Worm (Caenorhabditis elegans) whole organism, L3 larva: ENCODE data around the gene T16H12.3.

ENCODE experiments used
- R02D3.7 ChIP-seq: fragments of 150-350 bp; optimal IDR thresholded peaks from 2 replicates; lab custom pipeline; 2014; ENCODE audit warnings: missing biosample characterization, missing genetic modification characterization
- ceh-9 ChIP-seq: sonication (generic microtip); optimal IDR thresholded peaks from 2 replicates; lab custom pipeline; 2018; ENCODE audit warnings: missing biosample characterization, missing genetic modification characterization
- egl-5 ChIP-seq: fragments of 150-350 bp; optimal IDR thresholded peaks from 2 replicates; lab custom pipeline; 2017; ENCODE audit warnings: missing biosample characterization, missing genetic modification reagents, missing genetic modification characterization, inconsistent platforms
- jun-1 ChIP-seq: fragments of 150-350 bp; optimal IDR thresholded peaks from 2 replicates; lab custom pipeline; 2014; ENCODE audit warnings: missing biosample characterization, missing genetic modification reagents, missing genetic modification characterization
- lin-39 ChIP-seq: fragments of 150-350 bp; optimal IDR thresholded peaks from 2 replicates; lab custom pipeline; 2018; ENCODE audit warnings: missing biosample characterization, missing genetic modification reagents, missing genetic modification characterization
- nfya-1 ChIP-seq: sonication (generic microtip); optimal IDR thresholded peaks from 2 replicates; lab custom pipeline; 2017; ENCODE audit warnings: missing genetic modification characterization, mild to moderate bottlenecking, missing compliant biosample characterization, antibody characterized with exemption, moderate library complexity; ENCODE audit not compliant: insufficient read depth
- nhr-12 ChIP-seq: fragments of 150-350 bp; optimal IDR thresholded peaks from 2 replicates; lab custom pipeline; 2014; ENCODE audit warnings: missing biosample characterization, missing genetic modification characterization
- nhr-237 ChIP-seq: fragments of 150-350 bp; optimal IDR thresholded peaks from 2 replicates; lab custom pipeline; 2014; ENCODE audit warnings: missing biosample characterization, missing genetic modification characterization
- nhr-25 ChIP-seq: sonication (generic microtip); optimal IDR thresholded peaks from 2 replicates; lab custom pipeline; 2017; ENCODE audit warnings: missing biosample characterization, missing genetic modification characterization
- nhr-76 ChIP-seq: fragments of 150-350 bp; sonication (generic microtip); optimal IDR thresholded peaks from 5 replicates; lab custom pipeline; 2014; ENCODE audit warnings: missing biosample characterization, missing genetic modification characterization
- unc-62 ChIP-seq: fragments of 150-350 bp; sonication (generic microtip); optimal IDR thresholded peaks from 4 replicates; lab custom pipeline; 2014; ENCODE audit warnings: missing biosample characterization, missing genetic modification reagents, missing genetic modification characterization
- ztf-11 ChIP-seq: fragments of 150-350 bp; optimal IDR thresholded peaks from 2 replicates; lab custom pipeline; 2014; ENCODE audit warnings: missing biosample characterization, missing genetic modification characterization
- ztf-4 ChIP-seq: fragments of 150-350 bp; optimal IDR thresholded peaks from 2 replicates; lab custom pipeline; 2014; ENCODE audit warnings: missing biosample characterization, missing genetic modification characterization

ce11 chrIII:10101352-10101751, 18.3 kb upstream of the T16H12.3 start, which contains the start of gene kel-10:
- no peak for TF ChIP-seq egl-5 (tag; lab: Kevin White, UChicago)
- no peak for TF ChIP-seq nhr-237 (tag; lab: Kevin White, UChicago)
- TF ChIP-seq nhr-76, result no peak
- TF ChIP-seq ztf-11 (tag; lab: Kevin White, UChicago), result no peak
- no peak for TF ChIP-seq nfya-1 (tag; lab: Kevin White, UChicago)
- TF ChIP-seq lin-39 (tag; lab: Kevin White, UChicago), result no peak
- TF ChIP-seq ztf-4 (tag; lab: Kevin White, UChicago), result no peak
- no peak for TF ChIP-seq nhr-25 (tag; lab: Kevin White, UChicago)
- TF ChIP-seq R02D3.7, result no peak
- TF ChIP-seq jun-1 (tag; lab: Kevin White, UChicago), result no peak
- no peak for TF ChIP-seq unc-62 (GFP tag; lab: Kevin White, UChicago)
- no peak for TF ChIP-seq ceh-9 (tag; lab: Kevin White, UChicago)
- no peak for TF ChIP-seq nhr-12 (tag; lab: Kevin White, UChicago)
